Worm (Caenorhabditis elegans) whole organism, young adult: ENCODE measurements around the gene stip-1.

ENCODE experiments used
- B0019.2 ChIP-seq: fragments of 200-800 bp; sonication (Bioruptor generic); conservative IDR thresholded peaks from 2 replicates; pipeline ENCODE4 v1.3.6; 2022; ENCODE audit warnings: missing genetic modification reagents, missing genetic modification characterization, missing compliant biosample characterization
- B0035.1 ChIP-seq: sonication (generic microtip); optimal IDR thresholded peaks from 2 replicates; lab custom pipeline; 2016; ENCODE audit warnings: missing genetic modification characterization, mild to moderate bottlenecking, missing compliant biosample characterization, missing genotype, missing genetic modification reagents
- B0336.3 ChIP-seq: fragments of 200-800 bp; sonication (Bioruptor generic); IDR thresholded peaks from 2 replicates; pipeline ENCODE4 v1.3.6; 2022; ENCODE audit warnings: missing genetic modification characterization, missing compliant biosample characterization
- C06A6.2 ChIP-seq: fragments of 200-800 bp; sonication (Bioruptor generic); conservative IDR thresholded peaks from 2 replicates; pipeline ENCODE4 v1.3.6; 2022; ENCODE audit warnings: missing genetic modification characterization, missing compliant biosample characterization
- F37B4.10 ChIP-seq: fragments of 200-800 bp; sonication (Bioruptor generic); IDR thresholded peaks from 2 replicates; pipeline ENCODE4 v1.3.6; 2022; ENCODE audit warnings: missing genetic modification characterization, missing compliant biosample characterization
- F39B2.1 ChIP-seq: fragments of 200-800 bp; sonication (Bioruptor generic); IDR thresholded peaks from 2 replicates; pipeline ENCODE4 v1.3.6; 2022; ENCODE audit warnings: missing genetic modification reagents, missing genetic modification characterization, missing compliant biosample characterization
- F49E8.2 ChIP-seq: sonication (generic microtip); optimal IDR thresholded peaks from 3 replicates; lab custom pipeline; 2017; ENCODE audit warnings: missing genetic modification characterization, mild to moderate bottlenecking, missing compliant biosample characterization, antibody characterized with exemption, moderate library complexity; ENCODE audit not compliant: insufficient read depth
- F52B5.7 ChIP-seq: sonication (generic microtip); optimal IDR thresholded peaks from 2 replicates; lab custom pipeline; 2016; ENCODE audit warnings: mild to moderate bottlenecking, missing genetic modification characterization, missing compliant biosample characterization
- F55B11.4 ChIP-seq: sonication (generic microtip); optimal IDR thresholded peaks from 2 replicates; lab custom pipeline; 2016; ENCODE audit warnings: missing compliant biosample characterization, missing genetic modification characterization, borderline replicate concordance; ENCODE audit not compliant: insufficient read depth
- T26A5.8 ChIP-seq: sonication (generic microtip); optimal IDR thresholded peaks from 2 replicates; lab custom pipeline; 2016; ENCODE audit warnings: missing genetic modification characterization, missing compliant biosample characterization
- Y53F4B.3 ChIP-seq: fragments of 200-800 bp; sonication (Bioruptor generic); IDR thresholded peaks from 2 replicates; pipeline ENCODE4 v1.3.6; 2022; ENCODE audit warnings: missing genetic modification reagents, missing genetic modification characterization, missing compliant biosample characterization
- ZK185.1 ChIP-seq: sonication (generic microtip); optimal IDR thresholded peaks from 2 replicates; lab custom pipeline; 2016; ENCODE audit warnings: mild to moderate bottlenecking, missing genetic modification characterization, missing compliant biosample characterization; ENCODE audit not compliant: poor library complexity, severe bottlenecking
- ama-1 ChIP-seq, 3 experiments: fragments of 150-350 bp in 1 of 3; sonication (generic microtip) in 2 of 3; optimal IDR thresholded peaks; 2 replicates each; lab custom pipeline; 2014 to 2018; ENCODE audit warnings: missing biosample characterization in 2 of 3, missing genetic modification characterization in 2 of 3, missing genetic modification reagents in 2 of 3
- atf-7 ChIP-seq: sonication (generic microtip); optimal IDR thresholded peaks from 2 replicates; lab custom pipeline; 2017; ENCODE audit warnings: mild to moderate bottlenecking, missing genetic modification characterization, missing compliant biosample characterization
- athp-1 ChIP-seq: sonication (generic microtip); optimal IDR thresholded peaks from 2 replicates; lab custom pipeline; 2017; ENCODE audit warnings: mild to moderate bottlenecking, missing genetic modification characterization, missing compliant biosample characterization
- attf-6 ChIP-seq: fragments of 200-800 bp; sonication (Bioruptor generic); IDR thresholded peaks from 2 replicates; pipeline ENCODE4 v1.3.6; 2022; ENCODE audit warnings: missing genetic modification reagents, missing genetic modification characterization, missing compliant biosample characterization
- ccch-3 ChIP-seq: fragments of 200-800 bp; sonication (Bioruptor generic); optimal IDR thresholded peaks from 2 replicates; lab custom pipeline; 2018; ENCODE audit warnings: mild to moderate bottlenecking, missing genetic modification characterization, missing compliant biosample characterization
- cebp-1 ChIP-seq, 2 experiments: fragments of 200-800 bp in 1 of 2; sonication (Bioruptor generic) in 1 of 2; sonication (generic microtip) in 1 of 2; IDR thresholded peaks in 1 of 2; optimal IDR thresholded peaks in 1 of 2; 2 replicates each; pipeline versions ENCODE4 v1.3.6 to Lab custom; 2017 to 2022; ENCODE audit warnings: missing compliant biosample characterization in 2 of 2, missing genetic modification characterization in 2 of 2, mild to moderate bottlenecking in 1 of 2, missing genetic modification reagents in 1 of 2, moderate library complexity in 1 of 2
- ceh-100 ChIP-seq: fragments of 200-800 bp; sonication (Bioruptor generic); IDR thresholded peaks from 2 replicates; pipeline ENCODE4 v1.3.6; 2022; ENCODE audit warnings: missing genetic modification reagents, missing genetic modification characterization, missing compliant biosample characterization
- ceh-40 ChIP-seq: fragments of 200-800 bp; sonication (Bioruptor generic); IDR thresholded peaks from 2 replicates; pipeline ENCODE4 v1.3.6; 2022; ENCODE audit warnings: missing genetic modification characterization, missing compliant biosample characterization
- ceh-91 ChIP-seq: fragments of 200-800 bp; sonication (Bioruptor generic); IDR thresholded peaks from 2 replicates; pipeline ENCODE4 v1.3.6; 2022; ENCODE audit warnings: missing genetic modification reagents, missing genetic modification characterization, missing compliant biosample characterization
- chd-7 ChIP-seq: sonication (generic microtip); optimal IDR thresholded peaks from 2 replicates; lab custom pipeline; 2016; ENCODE audit warnings: mild to moderate bottlenecking, missing genetic modification characterization, moderate library complexity, missing compliant biosample characterization
- efl-1 ChIP-seq: fragments of 150-350 bp; optimal IDR thresholded peaks from 2 replicates; lab custom pipeline; 2014; ENCODE audit warnings: missing biosample characterization, missing genetic modification reagents, missing genetic modification characterization
- egrh-3 ChIP-seq: fragments of 200-800 bp; sonication (Bioruptor generic); IDR thresholded peaks from 2 replicates; pipeline ENCODE4 v1.3.6; 2022; ENCODE audit warnings: missing genetic modification reagents, missing genetic modification characterization, missing compliant biosample characterization
- hlh-12 ChIP-seq: sonication (generic microtip); optimal IDR thresholded peaks from 2 replicates; lab custom pipeline; 2016; ENCODE audit warnings: missing genetic modification characterization, missing compliant biosample characterization
- hrde-1 ChIP-seq: sonication (generic microtip); optimal IDR thresholded peaks from 2 replicates; lab custom pipeline; 2016; ENCODE audit warnings: missing genetic modification characterization, mild to moderate bottlenecking, missing compliant biosample characterization, moderate library complexity, missing genotype, missing genetic modification reagents, borderline replicate concordance
- lag-1 ChIP-seq: fragments of 200-800 bp; sonication (Bioruptor generic); IDR thresholded peaks from 2 replicates; pipeline ENCODE4 v1.3.6; 2022; ENCODE audit warnings: missing genetic modification reagents, missing genetic modification characterization, missing compliant biosample characterization
- let-607 ChIP-seq, 2 experiments: fragments of 200-800 bp in 1 of 2; sonication (Bioruptor generic) in 1 of 2; sonication (generic microtip) in 1 of 2; optimal IDR thresholded peaks; 2 replicates each; lab custom pipeline; 2016 to 2018; ENCODE audit warnings: mild to moderate bottlenecking in 2 of 2, missing compliant biosample characterization in 2 of 2, missing genetic modification characterization in 2 of 2, moderate library complexity in 2 of 2, missing genotype in 1 of 2
- lin-26 ChIP-seq: fragments of 200-800 bp; sonication (Bioruptor generic); IDR thresholded peaks from 2 replicates; pipeline ENCODE4 v1.3.6; 2022; ENCODE audit warnings: missing genetic modification reagents, missing genetic modification characterization, missing compliant biosample characterization
- lin-35 ChIP-seq, 3 experiments: fragments of 150-350 bp in 2 of 3; sonication (generic microtip) in 1 of 3; optimal IDR thresholded peaks; 2 replicates each; lab custom pipeline; 2014 to 2018; ENCODE audit warnings: missing biosample characterization in 3 of 3, missing genetic modification characterization in 3 of 3, missing genetic modification reagents in 3 of 3
- lin-54 ChIP-seq: fragments of 200-800 bp; sonication (Bioruptor generic); optimal IDR thresholded peaks from 2 replicates; lab custom pipeline; 2018; ENCODE audit warnings: mild to moderate bottlenecking, missing genetic modification characterization, missing compliant biosample characterization
- madf-10 ChIP-seq: sonication (generic microtip); optimal IDR thresholded peaks from 2 replicates; lab custom pipeline; 2016; ENCODE audit warnings: mild to moderate bottlenecking, missing genetic modification characterization, missing compliant biosample characterization
- madf-6 ChIP-seq: fragments of 200-800 bp; sonication (Bioruptor generic); IDR thresholded peaks from 2 replicates; pipeline ENCODE4 v1.3.6; 2022; ENCODE audit warnings: missing genetic modification reagents, missing genetic modification characterization, missing compliant biosample characterization
- mxl-1 ChIP-seq: sonication (generic microtip); optimal IDR thresholded peaks from 2 replicates; lab custom pipeline; 2016; ENCODE audit warnings: missing genetic modification characterization, missing compliant biosample characterization
- nfyb-1 ChIP-seq: fragments of 200-800 bp; sonication (Bioruptor generic); IDR thresholded peaks from 2 replicates; pipeline ENCODE4 v1.3.6; 2022; ENCODE audit warnings: missing genetic modification reagents, missing genetic modification characterization, missing compliant biosample characterization
- pbrm-1 ChIP-seq: fragments of 200-800 bp; sonication (Bioruptor generic); IDR thresholded peaks from 2 replicates; pipeline ENCODE4 v1.3.6; 2022; ENCODE audit warnings: missing genetic modification reagents, missing genetic modification characterization, missing compliant biosample characterization
- rcor-1 ChIP-seq: fragments of 200-800 bp; sonication (Bioruptor generic); IDR thresholded peaks from 2 replicates; pipeline ENCODE4 v1.3.6; 2022; ENCODE audit warnings: missing genetic modification reagents, missing genetic modification characterization, missing compliant biosample characterization
- rec-8 ChIP-seq, 2 experiments: sonication (generic microtip); optimal IDR thresholded peaks; 2 replicates each; lab custom pipeline; 2016; ENCODE audit warnings: mild to moderate bottlenecking in 2 of 2, missing genetic modification characterization in 2 of 2, missing genetic modification reagents in 2 of 2, missing genotype in 2 of 2, missing biosample characterization in 1 of 2, missing compliant biosample characterization in 1 of 2, moderate library complexity in 1 of 2
- snpc-4 ChIP-seq, 5 experiments: fragments of 150-350 bp in 1 of 5; sonication (generic microtip) in 4 of 5; optimal IDR thresholded peaks; 2 replicates each; lab custom pipeline; 2014 to 2018; ENCODE audit warnings: missing genetic modification characterization in 5 of 5, missing biosample characterization in 3 of 5, antibody characterized with exemption in 2 of 5, mild to moderate bottlenecking in 2 of 5, missing compliant biosample characterization in 2 of 5, missing genotype in 2 of 5, moderate library complexity in 2 of 5, missing genetic modification reagents in 1 of 5
- tbx-9 ChIP-seq: sonication (generic microtip); optimal IDR thresholded peaks from 2 replicates; lab custom pipeline; 2016; ENCODE audit warnings: borderline replicate concordance, missing genetic modification characterization, inconsistent platforms, missing compliant biosample characterization
- unc-130 ChIP-seq: sonication (generic microtip); optimal IDR thresholded peaks from 2 replicates; lab custom pipeline; 2016; ENCODE audit warnings: missing genetic modification reagents, missing genetic modification characterization, missing compliant biosample characterization
- xnd-1 ChIP-seq: sonication (generic microtip); optimal IDR thresholded peaks from 2 replicates; lab custom pipeline; 2016; ENCODE audit warnings: missing genotype, missing genetic modification reagents, missing genetic modification characterization, missing compliant biosample characterization
- zfh-2 ChIP-seq: fragments of 200-800 bp; sonication (Bioruptor generic); conservative IDR thresholded peaks from 2 replicates; pipeline ENCODE4 v1.3.6; 2022; ENCODE audit warnings: missing genetic modification reagents, missing genetic modification characterization, missing compliant biosample characterization
- ztf-18 ChIP-seq: sonication (generic microtip); optimal IDR thresholded peaks from 2 replicates; lab custom pipeline; 2016; ENCODE audit warnings: missing genotype, mild to moderate bottlenecking, missing genetic modification characterization, missing compliant biosample characterization
- ztf-25 ChIP-seq: fragments of 200-800 bp; sonication (Bioruptor generic); IDR thresholded peaks from 2 replicates; pipeline ENCODE4 v1.3.6; 2022; ENCODE audit warnings: missing genetic modification reagents, missing genetic modification characterization, missing compliant biosample characterization
- ztf-3 ChIP-seq: fragments of 200-800 bp; sonication (Bioruptor generic); optimal IDR thresholded peaks from 2 replicates; lab custom pipeline; 2018; ENCODE audit warnings: mild to moderate bottlenecking, missing genetic modification characterization, missing compliant biosample characterization

The stip-1 gene

DNA sequence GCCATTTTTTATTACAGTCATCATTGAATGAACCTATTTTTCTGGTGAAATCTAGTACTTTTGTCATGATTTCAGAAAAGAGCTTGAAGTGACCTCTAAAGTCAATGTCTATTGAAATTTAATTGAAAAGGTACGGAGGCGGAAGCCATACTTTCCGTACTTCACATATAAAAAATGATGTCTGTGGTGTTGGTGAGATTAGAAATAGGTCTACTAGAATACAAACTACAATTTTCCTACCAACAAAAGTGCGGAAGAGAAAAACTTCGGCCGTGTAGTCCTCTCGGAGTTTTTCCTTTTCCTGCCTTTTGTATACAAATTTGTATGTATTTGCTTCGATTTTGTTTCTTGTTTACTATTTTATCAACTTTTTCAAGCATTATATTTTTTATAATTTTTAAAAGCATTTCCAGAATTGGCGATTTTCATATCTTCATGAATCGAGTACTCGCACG lies 45.5 kb upstream of the stip-1 start, which contains the start of gene T09F3.4 (continued):
- TF ChIP-seq hrde-1 (tag; lab: Kevin White, UChicago) (peak; percentile 62), attf-6 (GFP tag; lab: Robert Waterston, UW) (peak; percentile 63), egrh-3 (GFP tag; lab: Robert Waterston, UW) (no peak), let-607 (tag; optimal IDR thresholded peaks at IDR 0.05; lab: Kevin White, UChicago) (no peak), T26A5.8 (no peak), madf-6 (GFP tag; lab: Robert Waterston, UW) (peak; percentile 82), ccch-3 (GFP tag; lab: Kevin White, UChicago) (no peak), Y53F4B.3 (GFP tag; lab: Robert Waterston, UW) (no peak), mxl-1 (tag; lab: Kevin White, UChicago) (no peak), ZK185.1 (tag; lab: Kevin White, UChicago) (peak; percentile 76), B0019.2 (0 out of 2 replicates have a peak, but pooled peaks have one; percentile 53), F55B11.4 (tag; lab: Kevin White, UChicago) (no peak), cebp-1 (GFP tag; IDR thresholded peaks at IDR 0.05; lab: Robert Waterston, UW) (no peak), cebp-1 (tag; optimal IDR thresholded peaks at IDR 0.05; lab: Kevin White, UChicago) (peak; percentile 53), chd-7 (tag; lab: Kevin White, UChicago) (no peak), unc-130 (GFP tag; lab: Kevin White, UChicago) (peak; percentile 70), hlh-12 (tag; lab: Kevin White, UChicago) (no peak), C06A6.2 (GFP tag; lab: Robert Waterston, UW) (no peak), rcor-1 (GFP tag; lab: Robert Waterston, UW) (peak; percentile 72), athp-1 (tag; lab: Kevin White, UChicago) (peak; percentile 61), F49E8.2 (tag; lab: Kevin White, UChicago) (no peak), F52B5.7 (tag; lab: Kevin White, UChicago) (no peak), B0336.3 (GFP tag; lab: Robert Waterston, UW) (peak; percentile 86), B0035.1 (tag; lab: Kevin White, UChicago) (no peak), F37B4.10 (GFP tag; lab: Robert Waterston, UW) (no peak), lin-35 (GFP tag; optimal IDR thresholded peaks at IDR 0.05; lab: Kevin White, UChicago) (peak in 1 of 3 experiments; percentile 38), lag-1 (GFP tag; lab: Robert Waterston, UW) (no peak), ztf-18 (no peak), atf-7 (no peak), ceh-91 (GFP tag; lab: Robert Waterston, UW) (0 out of 2 replicates have a peak, but pooled peaks have one; percentile 19), F39B2.1 (GFP tag; lab: Robert Waterston, UW) (no peak), pbrm-1 (GFP tag; lab: Robert Waterston, UW) (no peak), ztf-25 (GFP tag; lab: Robert Waterston, UW) (0 out of 2 replicates have a peak, but pooled peaks have one; percentile 56), tbx-9 (tag; lab: Kevin White, UChicago) (no peak), ceh-100 (GFP tag; lab: Robert Waterston, UW) (peak; percentile 62; the same call in 1 of the 2 replicates), efl-1 (GFP tag; lab: Kevin White, UChicago) (peak; percentile 46), nfyb-1 (no peak), rec-8 (tag; optimal IDR thresholded peaks at IDR 0.05; lab: Kevin White, UChicago) (peak in 1 of 2 experiments; percentile 2), ceh-40 (no peak), ztf-3 (GFP tag; lab: Kevin White, UChicago) (no peak), ama-1 (optimal IDR thresholded peaks at IDR 0.05; lab: Kevin White, UChicago) (no peak), ama-1 (GFP tag; optimal IDR thresholded peaks at IDR 0.05; lab: Kevin White, UChicago) (no peak), lin-54 (GFP tag; lab: Kevin White, UChicago) (peak; percentile 63), lin-26 (GFP tag; lab: Robert Waterston, UW) (peak; percentile 9; the same call in 1 of the 2 replicates), madf-10 (tag; lab: Kevin White, UChicago) (peak; percentile 39), xnd-1 (peak; percentile 43), zfh-2 (GFP tag; lab: Robert Waterston, UW) (no peak), snpc-4 (GFP tag; optimal IDR thresholded peaks at IDR 0.05; lab: Kevin White, UChicago) (peak; percentile 33), snpc-4 (tag; optimal IDR thresholded peaks at IDR 0.05; lab: Kevin White, UChicago) (peak in 2 of 4 experiments; percentile 15 to 19)
